Fruit fly (Drosophila melanogaster) whole organism, wandering third instar larva: ENCODE data around the gene Baldspot.

ENCODE experiments used
- Abd-B ChIP-seq: fragments of >200 bp; optimal IDR thresholded peaks from 2 replicates; lab custom pipeline; 2017; ENCODE audit warnings: missing biosample characterization, missing genetic modification characterization
- CG32264 ChIP-seq: fragments of 200-800 bp; sonication (Bioruptor generic); optimal IDR thresholded peaks from 2 replicates; lab custom pipeline; 2016; ENCODE audit warnings: missing biosample characterization, missing genetic modification characterization
- Dfd ChIP-seq: fragments of >200 bp; optimal IDR thresholded peaks from 2 replicates; lab custom pipeline; 2017; ENCODE audit warnings: missing biosample characterization, missing genetic modification characterization
- Hnf4 ChIP-seq: fragments of 200-800 bp; sonication (Bioruptor generic); optimal IDR thresholded peaks from 2 replicates; lab custom pipeline; 2016; ENCODE audit warnings: missing biosample characterization, mild to moderate bottlenecking, missing genetic modification characterization
- Hr78 ChIP-seq: fragments of >200 bp; optimal IDR thresholded peaks from 2 replicates; lab custom pipeline; 2017; ENCODE audit warnings: missing biosample characterization, missing genetic modification characterization
- N ChIP-seq: fragments of >200 bp; optimal IDR thresholded peaks from 2 replicates; lab custom pipeline; 2018; ENCODE audit warnings: missing biosample characterization, missing external identifiers, missing genetic modification characterization
- Sp1 ChIP-seq: fragments of 200-800 bp; sonication (Bioruptor generic); optimal IDR thresholded peaks from 3 replicates; lab custom pipeline; 2019; ENCODE audit warnings: missing biosample characterization, mild to moderate bottlenecking, missing genetic modification characterization, moderate library complexity
- Vsx2 ChIP-seq: fragments of 200-300, 225-300 bp; sonication (Bioruptor generic); optimal IDR thresholded peaks from 2 replicates; lab custom pipeline; 2018; ENCODE audit warnings: missing biosample characterization, missing genetic modification characterization; ENCODE audit not compliant: partially characterized antibody
- brk ChIP-seq: fragments of 200-800 bp; sonication (Bioruptor generic); optimal IDR thresholded peaks from 2 replicates; lab custom pipeline; 2016; ENCODE audit warnings: missing biosample characterization, mild to moderate bottlenecking, missing genetic modification characterization
- ey ChIP-seq: fragments of 200-800 bp; sonication (Bioruptor generic); optimal IDR thresholded peaks from 2 replicates; lab custom pipeline; 2016; ENCODE audit warnings: missing biosample characterization, missing genetic modification characterization
- h ChIP-seq: fragments of 200-800 bp; sonication (Bioruptor generic); optimal IDR thresholded peaks from 3 replicates; lab custom pipeline; 2016; ENCODE audit warnings: missing biosample characterization, mild to moderate bottlenecking, missing genetic modification characterization
- pan ChIP-seq: fragments of >200 bp; optimal IDR thresholded peaks from 2 replicates; lab custom pipeline; 2017

- TF ChIP-seq Abd-B (GFP tag; lab: Kevin White, UChicago): no peak
- TF ChIP-seq Sp1: no peak
- no peak for TF ChIP-seq N (GFP tag; lab: Kevin White, UChicago)
- TF ChIP-seq Hnf4 (GFP tag; lab: Kevin White, UChicago): no peak
- TF ChIP-seq ey (GFP tag; lab: Kevin White, UChicago): no peak
- no peak for TF ChIP-seq CG32264
- no peak for TF ChIP-seq Dfd
- no peak for TF ChIP-seq brk (GFP tag; lab: Kevin White, UChicago)
- TF ChIP-seq h (GFP tag; lab: Kevin White, UChicago): no peak
- no peak for TF ChIP-seq Hr78
- no peak for TF ChIP-seq Vsx2 (GFP tag; lab: Kevin White, UChicago)
- no peak for TF ChIP-seq pan
Measured at dm6 chr3L:16634091-16634490, 27.3 kb downstream of the Baldspot start.
